Worm (Caenorhabditis elegans) whole organism, mixed stage, embryonic: ENCODE data around the gene let-767.

ENCODE experiments used
- ceh-39 ChIP-seq: fragments of 150-350 bp; optimal IDR thresholded peaks from 2 replicates; lab custom pipeline; 2014; ENCODE audit warnings: missing biosample characterization, missing genetic modification characterization
- mls-2 ChIP-seq: sonication (generic microtip); optimal IDR thresholded peaks from 2 replicates; lab custom pipeline; 2016; ENCODE audit warnings: mild to moderate bottlenecking, missing genetic modification characterization, moderate library complexity, missing compliant biosample characterization
- nhr-28 ChIP-seq: fragments of 150-350 bp; optimal IDR thresholded peaks from 2 replicates; lab custom pipeline; 2014; ENCODE audit warnings: missing biosample characterization, missing genetic modification characterization
- snpc-4 ChIP-seq: fragments of 150-350 bp; optimal IDR thresholded peaks from 2 replicates; lab custom pipeline; 2014; ENCODE audit warnings: missing biosample characterization, missing genetic modification characterization

DNA sequence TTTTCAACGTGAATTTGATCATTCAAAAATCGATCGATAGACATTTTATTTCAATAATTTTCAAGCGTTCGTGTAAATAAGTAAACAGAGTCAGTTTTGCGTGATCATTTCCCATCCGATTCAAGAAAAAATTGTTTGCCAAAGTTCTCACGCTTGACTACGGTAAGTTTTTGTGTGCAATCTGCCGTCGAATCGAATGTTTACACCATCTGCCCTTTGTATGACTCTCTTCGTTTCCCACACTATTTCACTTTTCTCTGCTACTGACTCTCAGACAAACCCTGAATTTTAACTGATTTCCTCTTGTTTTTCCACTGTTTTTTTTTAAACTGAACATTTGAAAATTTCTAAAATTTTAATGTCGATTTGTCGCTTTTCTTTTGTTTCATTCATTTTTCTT is 5.0 kb upstream of the let-767 start:
- TF ChIP-seq nhr-28 (tag; lab: Kevin White, UChicago) (no peak), snpc-4 (no peak), mls-2 (tag; lab: Kevin White, UChicago) (no peak), ceh-39 (tag; lab: Kevin White, UChicago) (peak; percentile 56)
